Fruit fly (Drosophila melanogaster) whole organism: ENCODE data around the gene frtz.

Experiments used
- CG8478 ChIP-seq: fragments of >200 bp; optimal IDR thresholded peaks from 2 replicates; lab custom pipeline; 2018; ENCODE audit warnings: inconsistent platforms
- Dll ChIP-seq: fragments of >200 bp; optimal IDR thresholded peaks from 2 replicates; lab custom pipeline; 2017
- EcR ChIP-seq, 2 experiments: fragments of >200 bp; optimal IDR thresholded peaks; 2 replicates each; lab custom pipeline; 2017; ENCODE audit warnings: missing biosample characterization in 2 of 2, missing genetic modification characterization in 2 of 2, missing genetic modification reagents in 2 of 2
- pan ChIP-seq: fragments of >200 bp; optimal IDR thresholded peaks from 2 replicates; lab custom pipeline; 2017
- psq ChIP-seq: fragments of >200 bp; optimal IDR thresholded peaks from 2 replicates; lab custom pipeline; 2017
- usp ChIP-seq: fragments of >200 bp; optimal IDR thresholded peaks from 2 replicates; lab custom pipeline; 2017; ENCODE audit warnings: missing biosample characterization, missing genetic modification characterization, mixed read lengths

The frtz gene

dm6 chr2L:1667483-1667882 lies 48.2 kb downstream of the frtz start:
- TF ChIP-seq pan (lab: Kevin White, UChicago) (no peak), CG8478 (no peak), Dll (lab: Kevin White, UChicago) (no peak), EcR (GFP tag; optimal IDR thresholded peaks at IDR 0.05; lab: Kevin White, UChicago) (no peak), psq (no peak), usp (GFP tag; lab: Kevin White, UChicago) (no peak)

- TF ChIP-seq psq: no peak
- TF ChIP-seq Dll (lab: Kevin White, UChicago): no peak
- no peak for TF ChIP-seq CG8478
- TF ChIP-seq usp (GFP tag; lab: Kevin White, UChicago): no peak
- TF ChIP-seq pan (lab: Kevin White, UChicago): no peak
Measured at dm6 chr2L:1666789-1667188, 48.9 kb downstream of the frtz start.

- TF ChIP-seq Dll (lab: Kevin White, UChicago) (no peak), CG8478 (no peak), usp (GFP tag; lab: Kevin White, UChicago) (no peak), psq (no peak), pan (lab: Kevin White, UChicago) (no peak), EcR (GFP tag; optimal IDR thresholded peaks at IDR 0.05; lab: Kevin White, UChicago) (no peak)
Measured at dm6 chr2L:1665879-1666278, 49.8 kb downstream of the frtz start.

- TF ChIP-seq usp (GFP tag; lab: Kevin White, UChicago) (no peak), Dll (lab: Kevin White, UChicago) (no peak), EcR (GFP tag; optimal IDR thresholded peaks at IDR 0.05; lab: Kevin White, UChicago) (no peak), psq (no peak), pan (lab: Kevin White, UChicago) (no peak), CG8478 (no peak)
Measured at dm6 chr2L:1663066-1663465, 52.6 kb downstream of the frtz start.
